Fruit fly (Drosophila melanogaster): Measurements from ENCODE around the gene CG14722.

Gene CG14722

dm6 chr3R:11780181-11780688 lies 38.5 kb downstream of the CG14722 start (continued):
- TF ChIP-seq klu (GFP tag; IDR thresholded peaks at IDR 0.05) (peak; percentile 59; the same call in 1 of the 2 replicates), Taf1 (GFP tag; IDR thresholded peaks at IDR 0.05) (no peak), CG11398 (GFP tag; optimal IDR thresholded peaks at IDR 0.05) (no peak), kay (GFP tag; optimal IDR thresholded peaks at IDR 0.05) (peak; percentile 79), CG4424 (GFP tag; optimal IDR thresholded peaks at IDR 0.05) (peak; percentile 96), tna (GFP tag; IDR thresholded peaks at IDR 0.05; ENCODE audit: partially characterized antibody) (no peak), dmrt99B (tag; optimal IDR thresholded peaks at IDR 0.05) (peak; percentile 94), Aef1 (GFP tag; IDR thresholded peaks at IDR 0.05) (peak; percentile 59; the same call in 1 of the 3 replicates), hbn (GFP tag; IDR thresholded peaks at IDR 0.05; ENCODE audit: partially characterized antibody) (no peak), oc (tag; optimal IDR thresholded peaks at IDR 0.05) (peak; percentile 94), shn (GFP tag; optimal IDR thresholded peaks at IDR 0.05) (no peak), Atf-2 (GFP tag; optimal IDR thresholded peaks at IDR 0.05) (peak; percentile 30), fd64A (GFP tag; optimal IDR thresholded peaks at IDR 0.05) (peak; percentile 38), NFAT (GFP tag; IDR thresholded peaks at IDR 0.05) (no peak), CG8089 (GFP tag; optimal IDR thresholded peaks at IDR 0.05) (no peak), ac (GFP tag; optimal IDR thresholded peaks at IDR 0.05) (peak; percentile 92), YL-1 (GFP tag; optimal IDR thresholded peaks at IDR 0.05) (peak; percentile 49), tap (tag; optimal IDR thresholded peaks at IDR 0.05) (peak; percentile 84), hb (GFP tag; IDR thresholded peaks at IDR 0.05; ENCODE audit: partially characterized antibody) (no peak), CG15514 (GFP tag; optimal IDR thresholded peaks at IDR 0.05) (peak; percentile 12), PHDP (tag; optimal IDR thresholded peaks at IDR 0.05) (peak; percentile 91), stc (GFP tag; IDR thresholded peaks at IDR 0.05) (peak; percentile 88), tin (GFP tag; optimal IDR thresholded peaks at IDR 0.05) (peak; percentile 94), CG10267 (tag; optimal IDR thresholded peaks at IDR 0.05) (peak; percentile 96), CG13894 (tag; optimal IDR thresholded peaks at IDR 0.05) (no peak), Mrtf (GFP tag; IDR thresholded peaks at IDR 0.05) (peak; percentile 75), HLHmδ (GFP tag; optimal IDR thresholded peaks at IDR 0.05) (no peak), tgo (GFP tag; IDR thresholded peaks at IDR 0.05) (peak; percentile 78), CG32532 (GFP tag; IDR thresholded peaks at IDR 0.05) (peak; percentile 31; the same call in 1 of the 2 replicates), HmgD (GFP tag; optimal IDR thresholded peaks at IDR 0.05) (no peak), twi (tag; optimal IDR thresholded peaks at IDR 0.05) (peak; percentile 91), CG11504 (tag; optimal IDR thresholded peaks at IDR 0.05) (peak; percentile 94), pho (GFP tag; optimal IDR thresholded peaks at IDR 0.05) (no peak), CG12219 (GFP tag; optimal IDR thresholded peaks at IDR 0.05) (peak; percentile 81), psq (GFP tag; optimal IDR thresholded peaks at IDR 0.05) (peak; percentile 84), CG4328 (GFP tag; optimal IDR thresholded peaks at IDR 0.05) (peak; percentile 65), exex (tag; optimal IDR thresholded peaks at IDR 0.05) (peak; percentile 24), NfI (GFP tag; optimal IDR thresholded peaks at IDR 0.05) (peak; percentile 81), Sin3A (optimal IDR thresholded peaks at IDR 0.05) (no peak), CG4730 (GFP tag; IDR thresholded peaks at IDR 0.05) (peak; percentile 68), her (GFP tag; optimal IDR thresholded peaks at IDR 0.05) (no peak), CG9609 (GFP tag; optimal IDR thresholded peaks at IDR 0.05) (no peak), CHES-1-like (GFP tag; optimal IDR thresholded peaks at IDR 0.05) (no peak), Hr78 (GFP tag; optimal IDR thresholded peaks at IDR 0.05) (peak in 1 of 2 experiments; percentile 92), btn (GFP tag; optimal IDR thresholded peaks at IDR 0.05) (peak; percentile 22), CG10431 (GFP tag; optimal IDR thresholded peaks at IDR 0.05) (peak; percentile 87), danr (GFP tag; IDR thresholded peaks at IDR 0.05) (peak; percentile 58; the same call in 1 of the 2 replicates), Ssrp (tag; optimal IDR thresholded peaks at IDR 0.05) (peak; percentile 97), Gug (GFP tag; IDR thresholded peaks at IDR 0.05) (peak; percentile 87), CG10979 (tag; optimal IDR thresholded peaks at IDR 0.05) (peak; percentile 99), CG7372 (GFP tag; IDR thresholded peaks at IDR 0.05) (peak; percentile 51; the same call in 1 of the 2 replicates)
